Worm (Caenorhabditis elegans) whole organism, L2 larva: Measurements from ENCODE around the gene C02G6.3.

Experiments
- ama-1 ChIP-seq: fragments of 150-350 bp; optimal IDR thresholded peaks from 2 replicates; lab custom pipeline; 2018; ENCODE audit warnings: inconsistent platforms
- lin-11 ChIP-seq: fragments of 150-350 bp; sonication (generic microtip); optimal IDR thresholded peaks from 2 replicates; lab custom pipeline; 2014; ENCODE audit warnings: missing biosample characterization, missing genetic modification characterization, inconsistent platforms, mixed read lengths
- mdl-1 ChIP-seq, 2 experiments: fragments of 150-350 bp in 1 of 2; sonication (generic microtip) in 1 of 2; optimal IDR thresholded peaks; 2 replicates each; lab custom pipeline; 2017; ENCODE audit warnings: missing biosample characterization in 2 of 2, missing genetic modification characterization in 2 of 2
- nhr-237 ChIP-seq: fragments of 150-350 bp; optimal IDR thresholded peaks from 2 replicates; lab custom pipeline; 2014; ENCODE audit warnings: missing biosample characterization, missing genetic modification characterization
- snpc-4 ChIP-seq: fragments of 150-350 bp; optimal IDR thresholded peaks from 2 replicates; lab custom pipeline; 2014; ENCODE audit warnings: missing biosample characterization, missing genetic modification characterization
- unc-39 ChIP-seq: fragments of 150-350 bp; optimal IDR thresholded peaks from 2 replicates; lab custom pipeline; 2014; ENCODE audit warnings: missing biosample characterization, missing genetic modification characterization
- unc-62 ChIP-seq: fragments of 150-350 bp; optimal IDR thresholded peaks from 2 replicates; lab custom pipeline; 2014; ENCODE audit warnings: missing biosample characterization, missing genetic modification reagents, missing genetic modification characterization

DNA sequence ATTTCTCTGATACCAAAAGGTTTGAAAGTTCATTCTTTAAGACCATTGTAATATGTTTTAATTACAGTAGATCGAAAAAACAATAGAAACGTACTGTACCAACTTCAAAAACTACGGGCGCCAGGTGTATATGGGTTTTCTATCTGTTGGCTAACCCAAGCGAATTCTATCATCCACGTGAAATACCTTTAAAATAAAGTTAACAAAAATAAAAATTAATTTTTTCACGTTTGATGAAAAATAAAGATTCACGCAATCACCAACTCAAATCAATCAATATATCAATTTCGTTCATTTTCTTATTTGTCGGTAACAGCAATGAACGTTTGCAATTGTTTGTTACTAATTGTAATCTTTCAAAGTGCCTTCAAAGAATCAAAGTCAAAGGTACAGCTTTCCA lies 26.9 kb downstream of the C02G6.3 start, which contains the start of gene C04E6.4:
- TF ChIP-seq unc-39 (no peak), mdl-1 (tag; optimal IDR thresholded peaks at IDR 0.05; lab: Kevin White, UChicago) (no peak), snpc-4 (tag; lab: Kevin White, UChicago) (no peak), lin-11 (tag; lab: Kevin White, UChicago) (no peak), nhr-237 (tag; lab: Kevin White, UChicago) (no peak), ama-1 (lab: Kevin White, UChicago) (no peak), unc-62 (GFP tag; lab: Kevin White, UChicago) (no peak)
